Worm (Caenorhabditis elegans) whole organism, young adult: ENCODE results near the gene sdz-4.

ENCODE experiments used
- C06A6.2 ChIP-seq: fragments of 200-800 bp; sonication (Bioruptor generic); conservative IDR thresholded peaks from 2 replicates; pipeline ENCODE4 v1.3.6; 2022; ENCODE audit warnings: missing genetic modification characterization, missing compliant biosample characterization
- D2030.7 ChIP-seq: fragments of 200-800 bp; sonication (Bioruptor generic); IDR thresholded peaks from 2 replicates; pipeline ENCODE4 v1.3.6; 2022; ENCODE audit warnings: missing genetic modification reagents, missing genetic modification characterization, missing compliant biosample characterization
- F22D6.2 ChIP-seq: sonication (generic microtip); optimal IDR thresholded peaks from 2 replicates; lab custom pipeline; 2016; ENCODE audit warnings: mild to moderate bottlenecking, missing genetic modification characterization, missing compliant biosample characterization
- F37B4.10 ChIP-seq: fragments of 200-800 bp; sonication (Bioruptor generic); IDR thresholded peaks from 2 replicates; pipeline ENCODE4 v1.3.6; 2022; ENCODE audit warnings: missing genetic modification characterization, missing compliant biosample characterization
- F49E8.2 ChIP-seq: sonication (generic microtip); optimal IDR thresholded peaks from 3 replicates; lab custom pipeline; 2017; ENCODE audit warnings: missing genetic modification characterization, mild to moderate bottlenecking, missing compliant biosample characterization, antibody characterized with exemption, moderate library complexity; ENCODE audit not compliant: insufficient read depth
- K11D2.4 ChIP-seq: fragments of 200-800 bp; sonication (Bioruptor generic); IDR thresholded peaks from 2 replicates; pipeline ENCODE4 v1.3.6; 2022; ENCODE audit warnings: missing genetic modification reagents, missing genetic modification characterization, missing compliant biosample characterization
- T26A5.8 ChIP-seq: sonication (generic microtip); optimal IDR thresholded peaks from 2 replicates; lab custom pipeline; 2016; ENCODE audit warnings: missing genetic modification characterization, missing compliant biosample characterization
- Y53G8AR.9 ChIP-seq: fragments of 200-800 bp; sonication (Bioruptor generic); conservative IDR thresholded peaks from 2 replicates; pipeline ENCODE4 v1.3.6; 2022; ENCODE audit warnings: missing genetic modification reagents, missing genetic modification characterization, missing compliant biosample characterization
- Y67H2A.10 ChIP-seq: fragments of 200-800 bp; sonication (Bioruptor generic); conservative IDR thresholded peaks from 2 replicates; pipeline ENCODE4 v1.3.6; 2022; ENCODE audit warnings: missing genetic modification reagents, missing genetic modification characterization, missing compliant biosample characterization
- Y79H2A.3 ChIP-seq: fragments of 200-800 bp; sonication (Bioruptor generic); conservative IDR thresholded peaks from 2 replicates; pipeline ENCODE4 v1.3.6; 2022; ENCODE audit warnings: missing genetic modification reagents, missing genetic modification characterization, missing compliant biosample characterization
- akir-1 ChIP-seq: fragments of 200-800 bp; sonication (Bioruptor generic); optimal IDR thresholded peaks from 2 replicates; lab custom pipeline; 2018; ENCODE audit warnings: mild to moderate bottlenecking, missing genetic modification characterization, moderate library complexity, missing compliant biosample characterization
- attf-3 ChIP-seq: fragments of 200-800 bp; sonication (Bioruptor generic); conservative IDR thresholded peaks from 2 replicates; pipeline ENCODE4 v1.3.6; 2022; ENCODE audit warnings: missing genetic modification reagents, missing genetic modification characterization, missing compliant biosample characterization
- attf-5 ChIP-seq: fragments of 200-800 bp; sonication (Bioruptor generic); optimal IDR thresholded peaks from 2 replicates; lab custom pipeline; 2018; ENCODE audit warnings: mild to moderate bottlenecking, missing genetic modification characterization, missing compliant biosample characterization
- attf-6 ChIP-seq: fragments of 200-800 bp; sonication (Bioruptor generic); IDR thresholded peaks from 2 replicates; pipeline ENCODE4 v1.3.6; 2022; ENCODE audit warnings: missing genetic modification reagents, missing genetic modification characterization, missing compliant biosample characterization
- cebp-1 ChIP-seq, 2 experiments: fragments of 200-800 bp in 1 of 2; sonication (Bioruptor generic) in 1 of 2; sonication (generic microtip) in 1 of 2; IDR thresholded peaks in 1 of 2; optimal IDR thresholded peaks in 1 of 2; 2 replicates each; pipeline versions ENCODE4 v1.3.6 to Lab custom; 2017 to 2022; ENCODE audit warnings: missing compliant biosample characterization in 2 of 2, missing genetic modification characterization in 2 of 2, mild to moderate bottlenecking in 1 of 2, missing genetic modification reagents in 1 of 2, moderate library complexity in 1 of 2
- ceh-58 ChIP-seq: fragments of 200-800 bp; sonication (Bioruptor generic); IDR thresholded peaks from 2 replicates; pipeline ENCODE4 v1.3.6; 2022; ENCODE audit warnings: missing genetic modification characterization, missing compliant biosample characterization
- dox-1 ChIP-seq: fragments of 200-800 bp; sonication (Bioruptor generic); IDR thresholded peaks from 2 replicates; pipeline ENCODE4 v1.3.6; 2022; ENCODE audit warnings: missing genetic modification reagents, missing genetic modification characterization, missing compliant biosample characterization
- dpl-1 ChIP-seq: fragments of 150-350 bp; optimal IDR thresholded peaks from 2 replicates; lab custom pipeline; 2014; ENCODE audit warnings: missing biosample characterization, missing genetic modification reagents, missing genetic modification characterization
- hlh-12 ChIP-seq: sonication (generic microtip); optimal IDR thresholded peaks from 2 replicates; lab custom pipeline; 2016; ENCODE audit warnings: missing genetic modification characterization, missing compliant biosample characterization
- hlh-26 ChIP-seq: fragments of 200-800 bp; sonication (Bioruptor generic); conservative IDR thresholded peaks from 2 replicates; pipeline ENCODE4 v1.3.6; 2022; ENCODE audit warnings: missing genetic modification reagents, missing genetic modification characterization, missing compliant biosample characterization
- hsf-1 ChIP-seq: fragments of 200-800 bp; sonication (Bioruptor generic); IDR thresholded peaks from 2 replicates; pipeline ENCODE4 v1.3.6; 2022; ENCODE audit warnings: missing genetic modification reagents, missing genetic modification characterization, missing compliant biosample characterization
- lag-1 ChIP-seq: fragments of 200-800 bp; sonication (Bioruptor generic); IDR thresholded peaks from 2 replicates; pipeline ENCODE4 v1.3.6; 2022; ENCODE audit warnings: missing genetic modification reagents, missing genetic modification characterization, missing compliant biosample characterization
- lin-40 ChIP-seq: sonication (generic microtip); optimal IDR thresholded peaks from 2 replicates; lab custom pipeline; 2016; ENCODE audit warnings: missing genetic modification characterization, mild to moderate bottlenecking, missing compliant biosample characterization, missing genotype, missing genetic modification reagents
- lir-1 ChIP-seq: fragments of 200-800 bp; sonication (Bioruptor generic); conservative IDR thresholded peaks from 2 replicates; pipeline ENCODE4 v1.3.6; 2022; ENCODE audit warnings: missing genetic modification reagents, missing genetic modification characterization, missing compliant biosample characterization
- madf-3 ChIP-seq: fragments of 200-800 bp; sonication (Bioruptor generic); IDR thresholded peaks from 2 replicates; pipeline ENCODE4 v1.3.6; 2022; ENCODE audit warnings: missing genetic modification reagents, missing genetic modification characterization, missing compliant biosample characterization
- mel-28 ChIP-seq: sonication (generic microtip); optimal IDR thresholded peaks from 2 replicates; lab custom pipeline; 2016; ENCODE audit warnings: borderline replicate concordance, mild to moderate bottlenecking, missing genetic modification characterization, missing compliant biosample characterization
- nhr-80 ChIP-seq: sonication (generic microtip); optimal IDR thresholded peaks from 2 replicates; lab custom pipeline; 2016; ENCODE audit warnings: missing genetic modification characterization, missing compliant biosample characterization
- nhr-90 ChIP-seq: sonication (generic microtip); optimal IDR thresholded peaks from 2 replicates; lab custom pipeline; 2016; ENCODE audit warnings: missing genotype, mild to moderate bottlenecking, missing genetic modification characterization, missing compliant biosample characterization
- sea-2 ChIP-seq: fragments of 200-800 bp; sonication (Bioruptor generic); IDR thresholded peaks from 2 replicates; pipeline ENCODE4 v1.3.6; 2022; ENCODE audit warnings: missing genetic modification characterization, missing compliant biosample characterization
- snpc-1.3 ChIP-seq: sonication (generic microtip); optimal IDR thresholded peaks from 2 replicates; lab custom pipeline; 2017; ENCODE audit warnings: missing genetic modification characterization, mild to moderate bottlenecking, missing compliant biosample characterization, antibody characterized with exemption, moderate library complexity, missing genotype, missing genetic modification reagents; ENCODE audit not compliant: insufficient read depth
- tbp1 ChIP-seq: fragments of 200-800 bp; sonication (Bioruptor generic); optimal IDR thresholded peaks from 2 replicates; lab custom pipeline; 2018; ENCODE audit warnings: mild to moderate bottlenecking, missing genetic modification characterization, missing compliant biosample characterization
- tbx-9 ChIP-seq: sonication (generic microtip); optimal IDR thresholded peaks from 2 replicates; lab custom pipeline; 2016; ENCODE audit warnings: borderline replicate concordance, missing genetic modification characterization, inconsistent platforms, missing compliant biosample characterization
- tlf-1 ChIP-seq: fragments of 200-800 bp; sonication (Bioruptor generic); optimal IDR thresholded peaks from 2 replicates; lab custom pipeline; 2018; ENCODE audit warnings: mild to moderate bottlenecking, missing genetic modification characterization, missing compliant biosample characterization
- unc-62 ChIP-seq: fragments of 150-350 bp; optimal IDR thresholded peaks from 2 replicates; lab custom pipeline; 2014; ENCODE audit warnings: missing biosample characterization, missing genetic modification reagents, missing genetic modification characterization
- ztf-22 ChIP-seq: fragments of 200-800 bp; sonication (Bioruptor generic); optimal IDR thresholded peaks from 2 replicates; lab custom pipeline; 2018; ENCODE audit warnings: mild to moderate bottlenecking, missing genetic modification characterization, moderate library complexity, missing compliant biosample characterization

Gene sdz-4

DNA sequence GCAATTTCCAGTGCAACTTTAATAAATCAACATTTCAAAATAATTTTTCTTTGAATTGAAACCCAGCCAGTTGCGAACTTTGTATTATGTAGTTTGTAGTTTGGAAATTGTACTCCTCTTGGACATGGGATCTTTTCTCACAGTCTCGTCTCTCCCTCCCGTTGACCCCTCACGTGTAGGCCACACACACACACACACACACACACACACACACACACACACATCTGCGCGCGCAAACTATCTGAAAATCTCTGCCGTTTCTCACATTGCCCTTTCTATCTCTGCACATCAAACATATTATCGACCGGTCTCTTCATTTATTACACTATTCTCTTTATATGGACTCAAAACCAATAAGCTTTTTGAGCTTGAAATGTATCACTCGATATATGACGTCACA is 17.9 kb upstream of the sdz-4 start, which contains the start of gene fbxc-36:
Gene fbxc-36, plus strand, starts transcription at position 205 of the 400 bp plus-strand sequence.
- TF ChIP-seq ceh-58 (GFP tag; lab: Robert Waterston, UW) (no peak), nhr-90 (no peak), ztf-22 (GFP tag; lab: Kevin White, UChicago) (no peak), lin-40 (tag; lab: Kevin White, UChicago) (no peak), unc-62 (no peak), tbx-9 (tag; lab: Kevin White, UChicago) (no peak), C06A6.2 (GFP tag; lab: Robert Waterston, UW) (no peak), T26A5.8 (tag; lab: Kevin White, UChicago) (no peak), K11D2.4 (GFP tag; lab: Robert Waterston, UW) (no peak), F22D6.2 (tag; lab: Kevin White, UChicago) (no peak), mel-28 (no peak), attf-6 (no peak), tlf-1 (GFP tag; lab: Kevin White, UChicago) (no peak), hlh-12 (tag; lab: Kevin White, UChicago) (no peak)

DNA sequence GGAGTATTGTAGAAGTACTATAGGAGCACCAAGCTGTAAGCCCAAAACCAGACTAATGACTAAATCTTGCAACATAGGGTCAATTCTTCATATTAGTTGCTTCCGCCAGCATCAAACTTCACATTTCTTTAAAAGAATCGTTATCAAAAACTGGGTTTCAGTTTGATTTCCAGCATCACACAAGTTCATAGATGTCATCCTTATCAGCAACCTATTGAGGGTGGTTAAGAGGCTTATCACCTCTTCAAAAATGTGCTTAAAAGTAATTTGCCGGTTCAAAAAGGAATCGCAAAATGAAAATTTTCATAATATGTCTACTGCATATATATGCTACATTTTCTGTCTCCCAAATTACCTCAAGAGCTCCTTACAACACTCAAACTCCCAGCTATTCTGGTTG is 14.9 kb upstream of the sdz-4 start, which contains the start of gene clec-43:
Gene clec-43, plus strand, starts transcription at position 294 of the 400 bp plus-strand sequence.
- TF ChIP-seq F37B4.10 (GFP tag; lab: Robert Waterston, UW) (0 out of 2 replicates have a peak, but pooled peaks have one; percentile 23), attf-3 (GFP tag; lab: Robert Waterston, UW) (no peak), nhr-80 (tag; lab: Kevin White, UChicago) (peak; percentile 70)

DNA sequence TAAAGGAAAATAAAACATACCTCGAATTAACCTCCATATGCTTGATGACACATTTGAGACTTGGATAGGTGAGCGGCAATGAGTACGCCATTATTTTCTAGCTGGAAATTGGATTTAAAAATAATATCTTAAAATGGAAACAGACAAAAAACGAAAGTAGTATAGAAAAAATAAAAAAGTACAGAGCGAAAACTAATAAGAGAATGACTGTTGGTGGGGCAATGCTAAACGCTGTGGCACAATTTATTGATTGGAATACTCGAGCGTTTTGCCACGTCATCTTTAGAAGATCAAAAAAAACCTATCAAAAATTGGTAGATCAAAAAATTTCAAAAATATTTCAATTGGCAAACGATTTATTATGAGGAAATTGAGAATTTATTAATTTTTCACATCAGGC is 10.6 kb upstream of the sdz-4 start, which contains the start of gene fbxc-32:
Gene fbxc-32, minus strand, starts transcription at position 101 of the 400 bp plus-strand sequence.
- TF ChIP-seq dpl-1 (no peak), Y79H2A.3 (no peak), Y67H2A.10 (no peak), hsf-1 (GFP tag; lab: Robert Waterston, UW) (no peak), Y53G8AR.9 (GFP tag; lab: Robert Waterston, UW) (no peak), sea-2 (GFP tag; lab: Robert Waterston, UW) (no peak), snpc-1.3 (tag; lab: Kevin White, UChicago) (no peak), hlh-26 (GFP tag; lab: Robert Waterston, UW) (no peak), dox-1 (GFP tag; lab: Robert Waterston, UW) (no peak)

DNA sequence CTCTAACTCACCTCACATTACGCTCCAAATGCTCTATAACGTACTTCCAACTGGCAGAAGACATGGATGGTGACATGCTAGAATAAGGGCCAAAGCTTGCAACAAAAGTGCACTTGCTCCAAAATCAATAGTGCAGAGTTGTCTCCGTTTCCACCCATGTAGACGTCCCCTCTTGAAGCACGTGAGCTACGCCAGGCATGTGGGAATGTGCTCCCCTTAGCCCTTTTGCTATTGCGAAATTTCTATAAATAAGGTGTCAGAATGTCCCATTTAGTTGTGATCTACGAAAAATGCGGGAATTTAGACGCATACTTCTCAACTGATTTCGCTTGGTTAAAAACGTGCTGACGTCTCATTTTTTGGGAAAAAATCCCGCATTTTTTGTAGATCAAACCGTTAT is 8.3 kb upstream of the sdz-4 start:
- TF ChIP-seq madf-3 (GFP tag; lab: Robert Waterston, UW) = 0 out of 2 replicates have a peak, but pooled peaks have one; percentile 41
- TF ChIP-seq tbp1 = no peak
- TF ChIP-seq D2030.7 (GFP tag; lab: Robert Waterston, UW) = no peak
- TF ChIP-seq akir-1 (GFP tag; lab: Kevin White, UChicago) = no peak
- TF ChIP-seq attf-5 = no peak
- TF ChIP-seq F49E8.2 (tag; lab: Kevin White, UChicago) = no peak
- TF ChIP-seq lag-1 (GFP tag; lab: Robert Waterston, UW) = no peak
- TF ChIP-seq cebp-1 (GFP tag; IDR thresholded peaks at IDR 0.05; lab: Robert Waterston, UW) = peak; percentile 68
- peak; percentile 91 for TF ChIP-seq cebp-1 (tag; optimal IDR thresholded peaks at IDR 0.05; lab: Kevin White, UChicago)
- TF ChIP-seq lir-1 (GFP tag; lab: Robert Waterston, UW) = no peak
- TF ChIP-seq, all 124 proteins: peak for 2
